Fruit fly (Drosophila melanogaster) whole organism, pupa: ENCODE measurements around the gene Gyc32E.

ENCODE experiments used
- CG13204 ChIP-seq: fragments of 200-800 bp; sonication (Bioruptor generic); optimal IDR thresholded peaks from 2 replicates; lab custom pipeline; 2018; ENCODE audit warnings: missing biosample characterization, mild to moderate bottlenecking, missing genetic modification characterization, moderate library complexity
- CG32121 ChIP-seq: fragments of 200-800 bp; sonication (Bioruptor generic); IDR thresholded peaks from 2 replicates; pipeline ENCODE4 v1.3.6; 2022; ENCODE audit warnings: missing biosample characterization, missing genetic modification characterization
- CG8159 ChIP-seq: fragments of 200-800 bp; sonication (Bioruptor generic); optimal IDR thresholded peaks from 3 replicates; lab custom pipeline; 2018; ENCODE audit warnings: missing biosample characterization, mild to moderate bottlenecking, missing genetic modification characterization, moderate library complexity
- CG8301 ChIP-seq: fragments of 200-800 bp; sonication (Bioruptor generic); optimal IDR thresholded peaks from 2 replicates; lab custom pipeline; 2018; ENCODE audit warnings: missing biosample characterization, mild to moderate bottlenecking, missing genetic modification characterization
- EcR ChIP-seq: fragments of 200-800 bp; sonication (Bioruptor generic); optimal IDR thresholded peaks from 3 replicates; lab custom pipeline; 2019; ENCODE audit warnings: missing biosample characterization, missing genetic modification characterization, mild to moderate bottlenecking, moderate library complexity, missing genetic modification reagents
- Pif1A ChIP-seq: fragments of 200-800 bp; sonication (Bioruptor generic); optimal IDR thresholded peaks from 3 replicates; lab custom pipeline; 2016; ENCODE audit warnings: missing biosample characterization, missing genetic modification characterization
- Pif1B ChIP-seq: fragments of 200-800 bp; sonication (Bioruptor generic); optimal IDR thresholded peaks from 3 replicates; lab custom pipeline; 2016; ENCODE audit warnings: missing biosample characterization, missing genetic modification characterization

DNA sequence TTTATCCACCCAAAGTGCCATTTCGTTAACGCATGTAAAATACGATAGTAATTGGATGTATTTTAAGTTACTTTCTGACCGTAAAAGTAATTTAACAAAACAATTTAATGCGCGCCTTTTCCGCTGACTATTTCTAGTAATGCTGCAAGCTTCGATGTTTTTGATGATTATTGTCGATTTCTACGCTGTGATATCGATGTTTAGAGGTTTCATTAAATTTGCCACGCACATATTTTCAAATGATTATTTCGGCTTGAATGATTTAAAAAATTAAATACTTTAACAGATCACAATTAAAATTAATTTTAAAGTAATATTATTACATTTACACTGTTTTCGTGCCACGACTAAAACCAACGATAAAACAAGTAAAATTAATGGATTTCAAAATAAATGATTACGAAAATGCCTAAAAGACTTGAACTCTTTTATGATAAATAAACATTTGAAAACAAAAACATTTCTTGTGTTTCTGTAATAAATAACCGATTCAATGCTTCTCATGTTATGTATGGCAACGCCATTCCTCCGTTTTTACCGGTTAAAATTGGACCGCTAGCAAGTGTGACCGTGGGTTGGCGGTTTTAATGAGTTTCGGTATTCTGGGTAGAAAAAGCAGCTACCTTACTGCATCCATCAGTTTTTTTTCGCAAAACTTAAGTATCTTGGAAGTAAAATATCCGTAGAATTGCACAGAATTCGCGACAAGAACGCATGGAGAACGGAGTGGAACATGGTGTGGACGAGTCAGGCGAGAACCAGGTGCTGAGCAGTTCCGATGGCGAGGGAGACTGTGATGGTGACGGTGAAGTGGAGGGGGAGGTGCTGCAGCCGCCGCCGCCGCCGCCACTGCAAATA, 18.5 kb downstream of the Gyc32E start, which contains the start of the genes RfC38 and CG4751:
- TF ChIP-seq CG32121 (GFP tag; lab: Robert Waterston, UW) (no peak), CG13204 (GFP tag; lab: Kevin White, UChicago) (no peak), Pif1B (GFP tag; lab: Kevin White, UChicago) (no peak), CG8301 (tag; lab: Kevin White, UChicago) (no peak), Pif1A (GFP tag; lab: Kevin White, UChicago) (no peak), CG8159 (tag; lab: Kevin White, UChicago) (no peak), EcR (GFP tag; lab: Kevin White, UChicago) (no peak)
